Worm (Caenorhabditis elegans) whole organism, mixed stage, embryonic: ENCODE data around the gene dsl-6.

ENCODE experiments used
- bed-3 ChIP-seq: fragments of 200-800 bp; sonication (Bioruptor generic); optimal IDR thresholded peaks from 3 replicates; lab custom pipeline; 2018; ENCODE audit warnings: mild to moderate bottlenecking, missing genetic modification characterization, moderate library complexity, missing compliant biosample characterization
- blmp-1 ChIP-seq: fragments of 150-350 bp; optimal IDR thresholded peaks from 2 replicates; lab custom pipeline; 2014; ENCODE audit warnings: missing biosample characterization, missing genetic modification characterization
- ceh-39 ChIP-seq: fragments of 150-350 bp; optimal IDR thresholded peaks from 2 replicates; lab custom pipeline; 2014; ENCODE audit warnings: missing biosample characterization, missing genetic modification characterization
- ceh-43 ChIP-seq: fragments of 200-800 bp; sonication (Bioruptor generic); optimal IDR thresholded peaks from 2 replicates; lab custom pipeline; 2018; ENCODE audit warnings: mild to moderate bottlenecking, missing genetic modification characterization, moderate library complexity, missing compliant biosample characterization
- ceh-83 ChIP-seq: fragments of 200-800 bp; sonication (Bioruptor generic); optimal IDR thresholded peaks from 2 replicates; lab custom pipeline; 2018; ENCODE audit warnings: mild to moderate bottlenecking, missing genetic modification characterization, missing compliant biosample characterization
- ces-1 ChIP-seq: fragments of 150-350 bp; optimal IDR thresholded peaks from 2 replicates; lab custom pipeline; 2014; ENCODE audit warnings: missing biosample characterization, missing genetic modification reagents, missing genetic modification characterization
- drap-1 ChIP-seq: fragments of 200-800 bp; sonication (Bioruptor generic); optimal IDR thresholded peaks from 3 replicates; lab custom pipeline; 2018; ENCODE audit warnings: mild to moderate bottlenecking, missing genetic modification characterization, missing compliant biosample characterization
- elt-1 ChIP-seq: sonication (generic microtip); optimal IDR thresholded peaks from 2 replicates; lab custom pipeline; 2017; ENCODE audit warnings: missing genetic modification characterization, mild to moderate bottlenecking, missing compliant biosample characterization, antibody characterized with exemption, moderate library complexity, borderline replicate concordance; ENCODE audit not compliant: insufficient read depth
- elt-3 ChIP-seq: fragments of 150-350 bp; optimal IDR thresholded peaks from 2 replicates; lab custom pipeline; 2014; ENCODE audit warnings: missing biosample characterization, missing genetic modification characterization
- flh-1 ChIP-seq: fragments of 200-800 bp; sonication (Bioruptor generic); optimal IDR thresholded peaks from 2 replicates; lab custom pipeline; 2018; ENCODE audit warnings: mild to moderate bottlenecking, missing genetic modification characterization, moderate library complexity, missing compliant biosample characterization
- hlh-1 ChIP-seq: fragments of 150-350 bp; optimal IDR thresholded peaks from 2 replicates; lab custom pipeline; 2014; ENCODE audit warnings: missing biosample characterization, missing genetic modification reagents, missing genetic modification characterization
- lin-13 ChIP-seq: fragments of 150-350 bp; optimal IDR thresholded peaks from 2 replicates; lab custom pipeline; 2014; ENCODE audit warnings: missing biosample characterization, missing genetic modification characterization
- lin-32 ChIP-seq: fragments of 200-800 bp; sonication (Bioruptor generic); optimal IDR thresholded peaks from 2 replicates; lab custom pipeline; 2018; ENCODE audit warnings: mild to moderate bottlenecking, missing genetic modification characterization, missing compliant biosample characterization
- lsy-2 ChIP-seq: fragments of 150-350 bp; optimal IDR thresholded peaks from 2 replicates; lab custom pipeline; 2014; ENCODE audit warnings: missing biosample characterization, missing genetic modification characterization
- mep-1 ChIP-seq: fragments of 150-350 bp; optimal IDR thresholded peaks from 2 replicates; lab custom pipeline; 2017; ENCODE audit warnings: missing biosample characterization, missing genetic modification reagents, missing genetic modification characterization, inconsistent platforms
- mls-2 ChIP-seq: sonication (generic microtip); optimal IDR thresholded peaks from 2 replicates; lab custom pipeline; 2016; ENCODE audit warnings: mild to moderate bottlenecking, missing genetic modification characterization, moderate library complexity, missing compliant biosample characterization
- nhr-12 ChIP-seq: fragments of 150-350 bp; optimal IDR thresholded peaks from 2 replicates; lab custom pipeline; 2014; ENCODE audit warnings: missing biosample characterization, missing genetic modification characterization
- nhr-2 ChIP-seq: fragments of 150-350 bp; optimal IDR thresholded peaks from 2 replicates; lab custom pipeline; 2014; ENCODE audit warnings: missing biosample characterization, missing genetic modification characterization
- nhr-237 ChIP-seq: fragments of 150-350 bp; optimal IDR thresholded peaks from 2 replicates; lab custom pipeline; 2014; ENCODE audit warnings: missing biosample characterization, missing genetic modification characterization
- nhr-28 ChIP-seq: fragments of 150-350 bp; optimal IDR thresholded peaks from 2 replicates; lab custom pipeline; 2014; ENCODE audit warnings: missing biosample characterization, missing genetic modification characterization
- nhr-76 ChIP-seq: sonication (generic microtip); optimal IDR thresholded peaks from 2 replicates; lab custom pipeline; 2017; ENCODE audit warnings: missing biosample characterization, missing genetic modification characterization
- sem-2 ChIP-seq: fragments of 200-800 bp; sonication (Bioruptor generic); optimal IDR thresholded peaks from 2 replicates; lab custom pipeline; 2018; ENCODE audit warnings: mild to moderate bottlenecking, missing genetic modification characterization, missing compliant biosample characterization
- snpc-4 ChIP-seq: fragments of 150-350 bp; optimal IDR thresholded peaks from 2 replicates; lab custom pipeline; 2014; ENCODE audit warnings: missing biosample characterization, missing genetic modification characterization
- tbx-8 ChIP-seq: fragments of 200-800 bp; sonication (Bioruptor generic); optimal IDR thresholded peaks from 2 replicates; lab custom pipeline; 2018; ENCODE audit warnings: mild to moderate bottlenecking, missing genetic modification characterization, moderate library complexity, missing compliant biosample characterization
- unc-120 ChIP-seq: sonication (generic microtip); optimal IDR thresholded peaks from 2 replicates; lab custom pipeline; 2017; ENCODE audit warnings: missing genetic modification characterization, missing compliant biosample characterization; ENCODE audit not compliant: poor library complexity, severe bottlenecking
- unc-39 ChIP-seq: fragments of 150-350 bp; optimal IDR thresholded peaks from 2 replicates; lab custom pipeline; 2014; ENCODE audit warnings: missing biosample characterization, missing genetic modification characterization
- unc-62 ChIP-seq: fragments of 150-350 bp; optimal IDR thresholded peaks from 2 replicates; lab custom pipeline; 2014; ENCODE audit warnings: missing biosample characterization, missing genetic modification reagents, missing genetic modification characterization
- zip-8 ChIP-seq: fragments of 150-350 bp; optimal IDR thresholded peaks from 2 replicates; lab custom pipeline; 2014; ENCODE audit warnings: missing biosample characterization, missing genetic modification characterization

Gene dsl-6

DNA sequence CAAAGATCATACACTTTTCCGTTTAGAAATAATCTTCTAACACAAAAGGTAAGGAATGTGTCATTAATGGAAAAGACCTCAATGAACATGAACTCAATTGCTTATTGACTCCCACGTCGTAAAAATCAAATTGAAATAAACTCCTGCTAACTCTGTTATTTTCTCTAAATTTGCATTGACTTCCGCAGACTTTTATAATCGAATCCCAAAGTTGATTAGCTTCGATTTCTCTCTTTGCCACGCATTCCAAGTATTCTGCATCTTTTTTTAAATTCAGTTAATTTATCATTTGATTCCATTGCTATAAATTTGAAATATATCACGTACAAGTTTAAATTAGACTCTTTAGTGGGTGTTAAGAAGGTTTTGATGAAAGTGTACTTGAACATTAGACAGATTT lies 9.4 kb downstream of the dsl-6 start:
- no peak for TF ChIP-seq mep-1 (tag; lab: Kevin White, UChicago)
- no peak for TF ChIP-seq lin-13
- no peak for TF ChIP-seq blmp-1 (tag; lab: Kevin White, UChicago)
- TF ChIP-seq unc-39 (tag; lab: Kevin White, UChicago) = no peak
- TF ChIP-seq ces-1 (GFP tag; lab: Kevin White, UChicago) = peak; percentile 49
- TF ChIP-seq tbx-8 (GFP tag; lab: Kevin White, UChicago) = no peak
- TF ChIP-seq, all 35 proteins: peak for 1

DNA sequence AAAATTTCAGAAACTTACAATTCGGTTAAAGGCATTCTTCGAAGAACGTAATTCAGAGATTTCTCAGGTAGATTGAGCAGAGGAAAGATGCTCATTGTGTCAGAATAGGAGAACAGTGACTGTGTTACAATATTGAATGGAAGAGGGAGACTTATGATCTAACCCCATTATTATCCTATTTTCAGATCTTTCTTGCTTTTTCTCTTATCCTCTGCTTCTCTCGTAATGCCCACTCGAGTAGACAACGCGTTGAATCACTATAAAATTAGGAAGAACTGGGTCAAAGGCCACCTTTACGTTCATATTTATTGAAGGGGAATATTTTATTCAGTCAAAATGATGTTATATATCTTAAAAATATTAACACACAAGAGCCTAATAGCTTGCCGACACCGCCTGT lies 18.9 kb downstream of the dsl-6 start, which contains the start of gene fbxb-76:
Gene fbxb-76, minus strand, starts transcription at position 101 of the 400 bp plus-strand sequence.
- TF ChIP-seq unc-120 (tag; lab: Kevin White, UChicago) (no peak), sem-2 (GFP tag; lab: Kevin White, UChicago) (no peak), unc-62 (no peak), ces-1 (GFP tag; lab: Kevin White, UChicago) (no peak), snpc-4 (no peak), unc-39 (tag; lab: Kevin White, UChicago) (no peak), lin-32 (GFP tag; lab: Kevin White, UChicago) (no peak), ceh-43 (GFP tag; lab: Kevin White, UChicago) (no peak), mls-2 (tag; lab: Kevin White, UChicago) (no peak), hlh-1 (tag; lab: Kevin White, UChicago) (no peak), drap-1 (GFP tag; lab: Kevin White, UChicago) (no peak), ceh-39 (tag; lab: Kevin White, UChicago) (no peak)

DNA sequence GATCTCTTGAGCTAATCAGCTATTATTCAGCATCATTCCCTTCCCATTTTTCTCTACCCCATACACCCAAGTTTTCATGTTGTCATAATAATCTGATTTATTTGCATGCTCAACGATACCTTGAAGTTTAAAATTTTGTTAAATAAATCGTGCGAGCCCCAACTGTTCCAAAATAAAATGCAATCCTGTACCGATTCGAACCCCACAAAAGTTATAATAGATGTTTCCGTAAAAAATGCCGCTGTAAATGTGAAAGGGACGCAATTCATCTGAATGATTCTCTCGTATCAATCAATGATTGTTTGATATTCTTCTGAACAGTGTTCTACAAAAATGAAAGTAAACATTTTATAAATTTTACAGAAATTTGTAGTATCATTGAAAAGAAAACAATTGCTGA lies 20.7 kb downstream of the dsl-6 start:
- TF ChIP-seq lsy-2 (tag; lab: Kevin White, UChicago) (no peak), elt-1 (tag; lab: Kevin White, UChicago) (no peak), unc-120 (tag; lab: Kevin White, UChicago) (no peak), bed-3 (no peak), nhr-2 (tag; lab: Kevin White, UChicago) (no peak), zip-8 (tag; lab: Kevin White, UChicago) (no peak), lin-13 (no peak), flh-1 (no peak), drap-1 (GFP tag; lab: Kevin White, UChicago) (no peak), nhr-12 (tag; lab: Kevin White, UChicago) (no peak), nhr-28 (tag; lab: Kevin White, UChicago) (no peak), elt-3 (tag; lab: Kevin White, UChicago) (no peak)
- TF ChIP-seq, all 35 proteins: peak for 0

DNA sequence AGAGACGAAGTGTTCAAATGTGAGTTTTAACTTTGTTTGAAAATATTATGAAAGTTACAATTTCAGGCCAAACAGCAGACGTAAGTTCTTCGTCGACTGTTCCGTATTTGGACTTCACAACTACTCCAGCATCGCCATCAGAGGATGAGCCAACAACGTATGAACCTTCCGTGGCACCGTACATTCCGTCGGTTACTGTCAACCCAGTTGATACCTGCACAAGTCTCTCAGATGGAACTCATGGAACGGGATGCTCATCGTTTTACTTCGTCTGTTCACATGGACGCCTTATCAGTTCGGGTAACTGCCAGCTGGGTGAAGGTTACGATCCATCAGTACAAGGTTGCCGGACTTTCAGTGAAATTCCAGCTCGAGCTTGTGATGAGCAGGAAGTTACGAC lies 22.4 kb downstream of the dsl-6 start:
- TF ChIP-seq nhr-76 (tag; lab: Kevin White, UChicago) = no peak
- no peak for TF ChIP-seq nhr-28 (tag; lab: Kevin White, UChicago)
- no peak for TF ChIP-seq unc-120 (tag; lab: Kevin White, UChicago)
- no peak for TF ChIP-seq ceh-43 (GFP tag; lab: Kevin White, UChicago)

DNA sequence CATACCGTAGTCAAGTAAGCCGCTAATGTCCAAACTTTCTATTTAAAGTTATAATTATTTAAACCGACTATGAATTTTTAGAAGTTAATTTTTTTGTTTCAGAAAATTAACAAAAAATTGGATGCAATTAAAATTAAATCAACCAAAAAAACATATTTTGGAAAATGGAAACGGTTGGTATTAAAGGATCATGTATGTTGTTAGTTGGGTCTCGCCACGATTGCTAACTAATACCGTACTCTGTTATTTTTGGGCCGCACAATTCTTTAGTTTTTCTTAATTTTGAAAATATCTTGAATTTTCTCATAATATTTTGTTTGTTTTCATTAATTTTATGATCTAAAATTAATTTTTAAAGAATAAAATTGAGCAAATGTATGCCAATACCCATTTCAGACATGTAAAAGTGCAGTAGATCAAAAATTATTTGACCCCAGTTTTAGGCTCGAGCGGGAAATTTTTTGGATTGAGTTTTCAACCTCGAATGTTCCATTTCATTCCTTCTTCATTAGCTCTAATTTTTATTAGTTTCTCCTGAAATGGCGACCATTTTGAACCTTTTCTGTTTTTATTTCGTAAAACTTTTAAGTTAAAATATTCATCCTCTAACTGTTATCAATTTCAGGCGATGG lies 25.6 kb downstream of the dsl-6 start, which contains the start of gene cbd-1:
Gene cbd-1, plus strand, starts transcription at position 626 of the 632 bp plus-strand sequence.
- TF ChIP-seq unc-120 (tag; lab: Kevin White, UChicago) (no peak), ces-1 (GFP tag; lab: Kevin White, UChicago) (no peak), ceh-39 (tag; lab: Kevin White, UChicago) (no peak), zip-8 (tag; lab: Kevin White, UChicago) (no peak), ceh-83 (no peak), nhr-28 (tag; lab: Kevin White, UChicago) (no peak), flh-1 (no peak), mls-2 (tag; lab: Kevin White, UChicago) (no peak), unc-39 (tag; lab: Kevin White, UChicago) (no peak), ceh-43 (GFP tag; lab: Kevin White, UChicago) (no peak), nhr-12 (tag; lab: Kevin White, UChicago) (no peak), nhr-76 (tag; lab: Kevin White, UChicago) (no peak), nhr-237 (no peak), lin-13 (no peak)
